Fruit fly (Drosophila melanogaster): ENCODE data around the gene MSAmiP.

- TF ChIP-seq CG15710 (tag; optimal IDR thresholded peaks at IDR 0.05) = no peak
- TF ChIP-seq CG17806 (tag; optimal IDR thresholded peaks at IDR 0.05) = no peak
- no peak for TF ChIP-seq EcR (GFP tag; optimal IDR thresholded peaks at IDR 0.05)
- no peak for TF ChIP-seq CG12605 (GFP tag; IDR thresholded peaks at IDR 0.05)
- TF ChIP-seq CG8159 (tag; optimal IDR thresholded peaks at IDR 0.05) = no peak
- TF ChIP-seq Pif1A (GFP tag; optimal IDR thresholded peaks at IDR 0.05) = no peak
- TF ChIP-seq CG32121 (GFP tag; IDR thresholded peaks at IDR 0.05) = no peak
- TF ChIP-seq rn (GFP tag; IDR thresholded peaks at IDR 0.05) = no peak
- TF ChIP-seq CG8301 (tag; optimal IDR thresholded peaks at IDR 0.05) = no peak
- TF ChIP-seq Pif1B (GFP tag; optimal IDR thresholded peaks at IDR 0.05) = no peak
These were observed 9.5 kb downstream of the MSAmiP start for dm6 chr3R:16886431-16887154.
